Worm (Caenorhabditis elegans) whole organism, L4 larva: ENCODE measurements around the gene K02G10.5.

ENCODE experiments used
- D1046.2 ChIP-seq: fragments of 200-800 bp; sonication (Bioruptor generic); IDR thresholded peaks from 2 replicates; pipeline ENCODE4 v1.3.6; 2022; ENCODE audit warnings: missing genetic modification characterization, missing compliant biosample characterization
- F44E2.7 ChIP-seq: fragments of 200-800 bp; sonication (Bioruptor generic); IDR thresholded peaks from 2 replicates; pipeline ENCODE4 v2.1.2; 2022; ENCODE audit warnings: missing genetic modification characterization, missing compliant biosample characterization
- Y5F2A.4 ChIP-seq: fragments of 200-800 bp; sonication (Bioruptor generic); optimal IDR thresholded peaks from 2 replicates; lab custom pipeline; 2018; ENCODE audit warnings: mild to moderate bottlenecking, missing genetic modification characterization, missing compliant biosample characterization
- aha-1 ChIP-seq: fragments of 150-350 bp; peaks from one replicate; lab custom pipeline; 2014; ENCODE audit warnings: missing biosample characterization, missing genetic modification characterization
- arid-1 ChIP-seq: fragments of 200-800 bp; sonication (Bioruptor generic); conservative IDR thresholded peaks from 2 replicates; pipeline ENCODE4 v1.3.6; 2022; ENCODE audit warnings: missing genetic modification reagents, missing genetic modification characterization, missing compliant biosample characterization
- ceh-28 ChIP-seq: fragments of 150-350 bp; optimal IDR thresholded peaks from 2 replicates; lab custom pipeline; 2014; ENCODE audit warnings: missing biosample characterization, missing genetic modification reagents, missing genetic modification characterization
- cey-2 ChIP-seq: sonication (generic microtip); optimal IDR thresholded peaks from 3 replicates; lab custom pipeline; 2017; ENCODE audit warnings: missing genetic modification characterization, mild to moderate bottlenecking, missing compliant biosample characterization, antibody characterized with exemption, borderline replicate concordance; ENCODE audit not compliant: insufficient read depth
- ctbp-1 ChIP-seq: fragments of 200-800 bp; sonication (Bioruptor generic); IDR thresholded peaks from 2 replicates; pipeline ENCODE4 v1.3.6; 2022; ENCODE audit warnings: missing genetic modification reagents, missing genetic modification characterization, missing compliant biosample characterization
- daf-16 ChIP-seq, 3 experiments: sonication (generic microtip); optimal IDR thresholded peaks; 2 replicates each; lab custom pipeline; 2016 to 2017; ENCODE audit warnings: missing genetic modification characterization in 3 of 3, missing genetic modification reagents in 3 of 3, mild to moderate bottlenecking in 2 of 3, missing compliant biosample characterization in 2 of 3, missing biosample characterization in 1 of 3, moderate library complexity in 1 of 3
- daf-19 ChIP-seq: fragments of 200-800 bp; sonication (Bioruptor generic); conservative IDR thresholded peaks from 2 replicates; pipeline ENCODE4 v1.3.6; 2022; ENCODE audit warnings: missing genetic modification characterization, missing compliant biosample characterization
- dmd-6 ChIP-seq: fragments of 200-800 bp; sonication (Bioruptor generic); IDR thresholded peaks from 2 replicates; pipeline ENCODE4 v1.3.6; 2022; ENCODE audit warnings: missing genetic modification reagents, missing genetic modification characterization, missing compliant biosample characterization
- duxl-1 ChIP-seq: sonication (generic microtip); optimal IDR thresholded peaks from 2 replicates; lab custom pipeline; 2016; ENCODE audit warnings: mild to moderate bottlenecking, missing genetic modification characterization, moderate library complexity, missing compliant biosample characterization; ENCODE audit not compliant: poor library complexity
- dve-1 ChIP-seq: sonication (generic microtip); optimal IDR thresholded peaks from 2 replicates; lab custom pipeline; 2017; ENCODE audit warnings: antibody characterized with exemption, mild to moderate bottlenecking, missing genetic modification characterization, missing compliant biosample characterization; ENCODE audit not compliant: insufficient read depth
- egl-27 ChIP-seq: sonication (generic microtip); optimal IDR thresholded peaks from 3 replicates; lab custom pipeline; 2017; ENCODE audit warnings: missing biosample characterization, missing genetic modification reagents, missing genetic modification characterization
- egl-43 ChIP-seq: fragments of 200-800 bp; sonication (Bioruptor generic); IDR thresholded peaks from 2 replicates; pipeline ENCODE4 v1.3.6; 2022; ENCODE audit warnings: missing genetic modification reagents, missing genetic modification characterization, missing compliant biosample characterization
- hif-1 ChIP-seq, 2 experiments: sonication (generic microtip); optimal IDR thresholded peaks; 2 replicates each; lab custom pipeline; 2016 to 2017; ENCODE audit warnings: missing compliant biosample characterization in 2 of 2, missing genetic modification characterization in 2 of 2, missing genetic modification reagents in 2 of 2, missing genotype in 2 of 2, mild to moderate bottlenecking in 1 of 2
- hlh-11 ChIP-seq: fragments of 200-800 bp; sonication (Bioruptor generic); optimal IDR thresholded peaks from 2 replicates; lab custom pipeline; 2018; ENCODE audit warnings: mild to moderate bottlenecking, missing genetic modification characterization, missing compliant biosample characterization
- hmg-1.1 ChIP-seq: fragments of 200-800 bp; sonication (Bioruptor generic); IDR thresholded peaks from 2 replicates; pipeline ENCODE4 v1.3.6; 2022; ENCODE audit warnings: missing genetic modification reagents, missing genetic modification characterization, missing compliant biosample characterization
- lsy-2 ChIP-seq, 2 experiments: fragments of 150-350 bp in 1 of 2; sonication (generic microtip) in 1 of 2; optimal IDR thresholded peaks; 2 replicates each; lab custom pipeline; 2014 to 2017; ENCODE audit warnings: missing biosample characterization in 2 of 2, missing genetic modification characterization in 2 of 2
- mdl-1 ChIP-seq, 2 experiments: fragments of 150-350 bp in 1 of 2; sonication (generic microtip) in 1 of 2; optimal IDR thresholded peaks; 2 replicates each; lab custom pipeline; 2014 to 2017; ENCODE audit warnings: missing biosample characterization in 2 of 2, missing genetic modification characterization in 2 of 2
- mep-1 ChIP-seq: fragments of 150-350 bp; sonication (generic microtip); optimal IDR thresholded peaks from 3 replicates; lab custom pipeline; 2014; ENCODE audit warnings: missing biosample characterization, missing genetic modification characterization
- mes-2 ChIP-seq: sonication (generic microtip); optimal IDR thresholded peaks from 2 replicates; lab custom pipeline; 2016; ENCODE audit warnings: missing genotype, mild to moderate bottlenecking, missing genetic modification characterization, missing compliant biosample characterization; ENCODE audit not compliant: poor library complexity, severe bottlenecking
- mxl-3 ChIP-seq: fragments of 200-800 bp; sonication (Bioruptor generic); optimal IDR thresholded peaks from 2 replicates; lab custom pipeline; 2018; ENCODE audit warnings: mild to moderate bottlenecking, missing genetic modification characterization, missing compliant biosample characterization
- nhr-10 ChIP-seq: fragments of 150-350 bp; optimal IDR thresholded peaks from 2 replicates; lab custom pipeline; 2014; ENCODE audit warnings: missing biosample characterization, missing genetic modification characterization
- nhr-25 ChIP-seq: sonication (generic microtip); optimal IDR thresholded peaks from 2 replicates; lab custom pipeline; 2017; ENCODE audit warnings: missing genetic modification characterization, mild to moderate bottlenecking, missing compliant biosample characterization, antibody characterized with exemption, moderate library complexity, borderline replicate concordance; ENCODE audit not compliant: insufficient read depth
- nhr-28 ChIP-seq: fragments of 150-350 bp; optimal IDR thresholded peaks from 2 replicates; lab custom pipeline; 2014; ENCODE audit warnings: missing biosample characterization, missing genetic modification characterization
- nhr-48 ChIP-seq: sonication (generic microtip); optimal IDR thresholded peaks from 2 replicates; lab custom pipeline; 2016; ENCODE audit warnings: mild to moderate bottlenecking, missing genetic modification characterization, missing compliant biosample characterization
- nhr-6 ChIP-seq: fragments of 150-350 bp; optimal IDR thresholded peaks from 2 replicates; lab custom pipeline; 2014; ENCODE audit warnings: missing biosample characterization, missing genetic modification characterization
- nhr-77 ChIP-seq: fragments of 150-350 bp; optimal IDR thresholded peaks from 2 replicates; lab custom pipeline; 2014; ENCODE audit warnings: missing biosample characterization, missing genetic modification characterization
- pha-4 ChIP-seq, 2 experiments: fragments of 150-350 bp in 1 of 2; fragments of 200-800 bp in 1 of 2; sonication (Bioruptor generic) in 1 of 2; IDR thresholded peaks in 1 of 2; optimal IDR thresholded peaks in 1 of 2; 2 replicates each; pipeline versions ENCODE4 v1.3.6 to Lab custom; 2014 to 2022; ENCODE audit warnings: missing genetic modification characterization in 2 of 2, missing genetic modification reagents in 2 of 2, missing biosample characterization in 1 of 2, missing compliant biosample characterization in 1 of 2
- pqm-1 ChIP-seq: sonication (generic microtip); optimal IDR thresholded peaks from 2 replicates; lab custom pipeline; 2017; ENCODE audit warnings: missing biosample characterization, missing genetic modification characterization
- rbr-2 ChIP-seq: sonication (generic microtip); optimal IDR thresholded peaks from 2 replicates; lab custom pipeline; 2016; ENCODE audit warnings: missing genotype, missing genetic modification characterization, missing compliant biosample characterization
- set-16 ChIP-seq: fragments of 200-800 bp; sonication (Bioruptor generic); IDR thresholded peaks from 2 replicates; pipeline ENCODE4 v1.3.6; 2022; ENCODE audit warnings: missing genetic modification reagents, missing genetic modification characterization, missing compliant biosample characterization
- unc-62 ChIP-seq, 3 experiments: fragments of 150-350 bp in 1 of 3; sonication (generic microtip); optimal IDR thresholded peaks in 2 of 3; peaks in 1 of 3; 1 replicate in 1 of 3; 2 replicates in 2 of 3; lab custom pipeline; 2014 to 2017; ENCODE audit warnings: missing biosample characterization in 3 of 3, missing genetic modification characterization in 3 of 3, missing genetic modification reagents in 3 of 3, missing genotype in 1 of 3
- zfp-2 ChIP-seq: sonication (generic microtip); optimal IDR thresholded peaks from 2 replicates; lab custom pipeline; 2016; ENCODE audit warnings: mild to moderate bottlenecking, missing genetic modification characterization, missing compliant biosample characterization
- zip-2 ChIP-seq: fragments of 150-350 bp; optimal IDR thresholded peaks from 2 replicates; lab custom pipeline; 2014; ENCODE audit warnings: missing biosample characterization, missing genetic modification characterization

K02G10.5 gene

ce11 chrX:4662964-4663684 lies 27.9 kb downstream of the K02G10.5 start:
- TF ChIP-seq unc-62 (GFP tag; optimal IDR thresholded peaks at IDR 0.05 in 1 of 2; lab: Kevin White, UChicago) (peak in 1 of 2 experiments; percentile 17), unc-62 (tag; optimal IDR thresholded peaks at IDR 0.05; lab: Kevin White, UChicago) (no peak), nhr-28 (tag; lab: Kevin White, UChicago) (peak; percentile 47), mdl-1 (tag; optimal IDR thresholded peaks at IDR 0.05; lab: Kevin White, UChicago) (peak in 1 of 2 experiments; percentile 31), dve-1 (tag; lab: Kevin White, UChicago) (peak; percentile 38), daf-16 (GFP tag; optimal IDR thresholded peaks at IDR 0.05; lab: Kevin White, UChicago) (no peak), daf-16 (tag; optimal IDR thresholded peaks at IDR 0.05; lab: Kevin White, UChicago) (peak; percentile 44), F44E2.7 (GFP tag; lab: Robert Waterston, UW) (no peak), Y5F2A.4 (GFP tag; lab: Kevin White, UChicago) (no peak)

DNA sequence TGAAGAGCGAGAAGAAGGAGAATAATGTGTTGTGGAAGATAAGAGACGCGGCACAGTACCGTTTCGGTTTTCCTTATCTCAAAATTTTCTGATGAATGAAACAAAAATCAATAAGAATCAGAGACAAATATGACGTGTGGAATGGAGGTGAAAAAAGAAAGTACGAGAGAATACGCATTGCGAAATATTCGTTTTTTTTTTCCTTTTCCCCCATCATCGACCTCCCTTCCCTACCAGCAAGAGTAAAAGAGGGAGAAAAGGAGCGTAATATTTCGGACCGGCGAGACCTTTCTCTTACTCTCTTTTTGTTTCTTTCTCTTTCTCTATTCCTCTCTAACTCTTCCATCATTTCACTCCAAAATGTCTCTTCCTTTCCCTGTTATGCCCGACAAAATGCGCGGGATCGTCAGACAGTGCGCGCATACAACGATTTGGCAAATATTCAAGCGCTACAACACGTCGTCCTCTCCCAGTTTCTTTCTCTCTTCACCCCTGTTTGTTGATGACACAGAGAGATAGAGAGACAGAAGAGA lies 28.6 kb downstream of the K02G10.5 start:
- TF ChIP-seq hlh-11 (tag; lab: Kevin White, UChicago) (peak; percentile 70), duxl-1 (tag; lab: Kevin White, UChicago) (peak; percentile 11), nhr-6 (peak; percentile 77), arid-1 (GFP tag; lab: Robert Waterston, UW) (no peak), pha-4 (GFP tag; IDR thresholded peaks at IDR 0.05; lab: Robert Waterston, UW) (no peak), pha-4 (tag; optimal IDR thresholded peaks at IDR 0.05; lab: Kevin White, UChicago) (peak; percentile 87), nhr-77 (tag; lab: Kevin White, UChicago) (peak; percentile 49), daf-16 (GFP tag; optimal IDR thresholded peaks at IDR 0.05; lab: Kevin White, UChicago) (no peak), daf-16 (tag; optimal IDR thresholded peaks at IDR 0.05; lab: Kevin White, UChicago) (peak; percentile 60), dmd-6 (GFP tag; lab: Robert Waterston, UW) (peak; percentile 76), dve-1 (tag; lab: Kevin White, UChicago) (peak; percentile 69), lsy-2 (tag; optimal IDR thresholded peaks at IDR 0.05; lab: Kevin White, UChicago) (peak; percentile 13 to 51), nhr-48 (tag; lab: Kevin White, UChicago) (peak; percentile 40), rbr-2 (tag; lab: Kevin White, UChicago) (peak; percentile 26), nhr-28 (tag; lab: Kevin White, UChicago) (peak; percentile 90), zip-2 (tag; lab: Kevin White, UChicago) (no peak), aha-1 (peak; percentile 91), ctbp-1 (no peak), zfp-2 (tag; lab: Kevin White, UChicago) (no peak), egl-27 (no peak), mxl-3 (GFP tag; lab: Kevin White, UChicago) (peak; percentile 29), hif-1 (tag; optimal IDR thresholded peaks at IDR 0.05; lab: Kevin White, UChicago) (peak in 1 of 2 experiments; percentile 23), daf-19 (GFP tag; lab: Robert Waterston, UW) (no peak), nhr-10 (tag; lab: Kevin White, UChicago) (peak; percentile 21), F44E2.7 (GFP tag; lab: Robert Waterston, UW) (no peak), nhr-25 (peak; percentile 62), unc-62 (GFP tag; optimal IDR thresholded peaks at IDR 0.05 in 1 of 2; lab: Kevin White, UChicago) (peak in 1 of 2 experiments; percentile 81), unc-62 (tag; optimal IDR thresholded peaks at IDR 0.05; lab: Kevin White, UChicago) (no peak), set-16 (GFP tag; lab: Robert Waterston, UW) (no peak), D1046.2 (GFP tag; lab: Robert Waterston, UW) (no peak), cey-2 (tag; lab: Kevin White, UChicago) (no peak), egl-43 (GFP tag; lab: Robert Waterston, UW) (no peak), hmg-1.1 (GFP tag; lab: Robert Waterston, UW) (peak; percentile 53; the same call in 1 of the 2 replicates), mes-2 (tag; lab: Kevin White, UChicago) (peak; percentile 24), mep-1 (tag; lab: Kevin White, UChicago) (peak; percentile 65), pqm-1 (tag; lab: Kevin White, UChicago) (peak; percentile 93), ceh-28 (peak; percentile 46)
